Worm (Caenorhabditis elegans) whole organism, L4/young adult: ENCODE measurements around the gene E02H1.6.

Experiments used
- W03F9.2 ChIP-seq: fragments of 150-350 bp; optimal IDR thresholded peaks from 2 replicates; lab custom pipeline; 2014; ENCODE audit warnings: missing biosample characterization, missing genetic modification characterization
- dao-5 ChIP-seq: sonication (generic microtip); optimal IDR thresholded peaks from 2 replicates; lab custom pipeline; 2016; ENCODE audit warnings: missing genotype, missing genetic modification characterization, moderate library complexity, missing compliant biosample characterization
- him-1 ChIP-seq: sonication (generic microtip); optimal IDR thresholded peaks from 2 replicates; lab custom pipeline; 2016; ENCODE audit warnings: missing genotype, missing genetic modification reagents, missing genetic modification characterization, missing compliant biosample characterization

DNA sequence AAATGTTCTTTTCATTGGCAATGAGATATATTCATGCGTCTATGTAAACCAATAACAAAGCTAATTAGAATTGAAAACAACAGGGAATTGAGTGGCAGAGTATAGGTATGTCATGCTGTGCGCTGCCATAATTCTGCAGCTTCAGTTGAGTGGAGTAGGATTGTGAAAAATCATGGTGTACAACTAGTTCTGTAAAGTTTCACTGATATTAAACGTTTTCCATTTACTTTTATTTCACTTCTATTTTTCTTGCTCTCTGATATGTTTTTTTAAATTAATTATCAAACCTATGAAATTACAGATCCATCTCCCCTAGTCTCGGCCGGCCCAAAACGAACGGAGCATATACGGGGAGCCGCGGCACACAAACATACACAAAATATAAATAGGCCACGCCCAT is 20.8 kb upstream of the E02H1.6 start, which contains the start of gene exc-7:
- TF ChIP-seq him-1 (tag; lab: Kevin White, UChicago) (no peak), dao-5 (tag; lab: Kevin White, UChicago) (no peak), W03F9.2 (tag; lab: Kevin White, UChicago) (no peak)
